Fruit fly (Drosophila melanogaster) whole organism, embryonic: ENCODE results near the gene CG7907.

Source experiments
- B-H1 ChIP-seq: fragments of 200-800 bp; sonication (Bioruptor generic); IDR thresholded peaks from 3 replicates; pipeline ENCODE4 v1.3.6; 2022; ENCODE audit warnings: missing biosample characterization, missing genetic modification characterization
- CG12659 ChIP-seq: fragments of 200-800 bp; sonication (Bioruptor generic); optimal IDR thresholded peaks from 3 replicates; lab custom pipeline; 2017; ENCODE audit warnings: mild to moderate bottlenecking, missing biosample characterization, missing genetic modification reagents, missing genetic modification characterization
- CG4360 ChIP-seq: fragments of 200-800 bp; sonication (Bioruptor generic); IDR thresholded peaks from 2 replicates; pipeline ENCODE4 v1.3.6; 2022; ENCODE audit warnings: missing biosample characterization, missing genetic modification characterization
- CG7839 ChIP-seq: fragments of 200-800 bp; sonication (Bioruptor generic); optimal IDR thresholded peaks from 3 replicates; lab custom pipeline; 2018; ENCODE audit warnings: missing biosample characterization, mild to moderate bottlenecking, missing genetic modification characterization, moderate library complexity
- E2f2 ChIP-seq: fragments of 200-800 bp; sonication (Bioruptor generic); IDR thresholded peaks from 2 replicates; pipeline ENCODE4 v1.3.6; 2022; ENCODE audit warnings: missing biosample characterization, missing genetic modification characterization
- HHEX ChIP-seq: fragments of 200-800 bp; sonication (Bioruptor generic); optimal IDR thresholded peaks from 3 replicates; lab custom pipeline; 2017; ENCODE audit warnings: missing biosample characterization, mild to moderate bottlenecking, missing genetic modification characterization, missing genetic modification reagents
- HLHmδ ChIP-seq: fragments of 200-800 bp; sonication (Bioruptor generic); optimal IDR thresholded peaks from 2 replicates; lab custom pipeline; 2018; ENCODE audit warnings: missing biosample characterization, mild to moderate bottlenecking, missing genetic modification characterization, moderate library complexity
- Stat92E ChIP-seq, 3 experiments: fragments of >200 bp in 2 of 3; fragments of 200-800 bp in 1 of 3; sonication (Bioruptor generic) in 1 of 3; optimal IDR thresholded peaks; 2 replicates each; lab custom pipeline; 2017 to 2019; ENCODE audit warnings: missing biosample characterization in 3 of 3, missing genetic modification characterization in 3 of 3, mild to moderate bottlenecking in 1 of 3, moderate library complexity in 1 of 3
- Usf ChIP-seq: fragments of 200-800 bp; sonication (Bioruptor generic); optimal IDR thresholded peaks from 2 replicates; lab custom pipeline; 2017; ENCODE audit warnings: missing genotype, missing biosample characterization, missing genetic modification characterization
- ac ChIP-seq: fragments of 200-800 bp; sonication (Bioruptor generic); optimal IDR thresholded peaks from 3 replicates; lab custom pipeline; 2017; ENCODE audit warnings: missing biosample characterization, mild to moderate bottlenecking, missing genetic modification characterization
- row ChIP-seq: fragments of 200-800 bp; sonication (Bioruptor generic); IDR thresholded peaks from 3 replicates; pipeline ENCODE4 v1.3.6; 2022; ENCODE audit warnings: missing biosample characterization, missing genetic modification characterization
- scrt ChIP-seq: fragments of 200-800 bp; sonication (Bioruptor generic); optimal IDR thresholded peaks from 2 replicates; lab custom pipeline; 2018; ENCODE audit warnings: missing biosample characterization, mild to moderate bottlenecking, missing genetic modification characterization, moderate library complexity

DNA sequence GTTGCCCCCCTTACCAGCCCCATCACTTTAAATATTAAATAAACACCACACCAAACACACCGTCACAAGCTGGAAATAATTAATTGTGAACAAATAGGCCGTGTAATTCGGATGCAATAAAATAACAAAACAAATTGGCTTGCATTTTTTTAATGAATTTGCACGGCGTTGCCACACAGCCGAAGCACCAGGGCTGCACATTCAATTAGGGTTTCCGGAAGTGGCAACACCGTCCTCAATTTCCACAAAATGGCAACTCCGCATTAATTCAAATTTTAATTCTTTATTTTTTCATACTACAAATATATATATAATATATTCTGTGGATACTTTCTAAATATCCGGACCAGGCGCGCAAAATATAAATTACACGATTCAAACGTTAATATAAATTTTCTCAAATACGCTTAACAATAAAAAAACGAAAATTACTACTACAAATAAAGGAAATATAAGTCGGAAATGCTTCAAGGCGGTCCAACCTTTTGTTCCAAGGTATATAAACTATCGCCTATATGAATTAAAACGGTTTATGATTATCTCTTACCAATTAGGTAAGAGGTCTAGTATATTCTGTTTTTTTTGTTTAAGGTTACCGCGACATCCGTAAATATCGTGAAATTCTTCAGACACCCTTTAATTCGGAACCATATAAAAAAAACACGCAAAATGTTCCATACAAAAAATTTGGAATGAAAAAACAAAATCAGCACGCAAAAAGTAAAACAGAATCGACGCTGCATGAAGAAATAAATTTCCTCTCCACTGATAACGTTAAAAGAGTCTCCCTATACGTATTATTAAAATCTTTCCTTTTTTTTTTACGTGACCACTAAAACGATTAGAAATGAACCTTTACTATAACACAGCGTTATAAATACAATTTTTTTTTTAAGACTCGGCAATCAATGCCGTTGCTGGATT, 29.9 kb upstream of the CG7907 start:
- no peak for TF ChIP-seq HLHmδ
- TF ChIP-seq row (GFP tag; lab: Robert Waterston, UW): peak; percentile 61; the same call in 2 of the 3 replicates
- no peak for TF ChIP-seq ac (GFP tag; lab: Kevin White, UChicago)
- TF ChIP-seq Stat92E (GFP tag; optimal IDR thresholded peaks at IDR 0.05; lab: Kevin White, UChicago): no peak
- TF ChIP-seq CG7839 (tag; lab: Kevin White, UChicago): no peak
- peak; percentile 73 for TF ChIP-seq CG12659 (GFP tag; lab: Kevin White, UChicago)
- peak; percentile 7 for TF ChIP-seq HHEX
- peak; percentile 85 for TF ChIP-seq E2f2
- no peak for TF ChIP-seq B-H1 (GFP tag; lab: Robert Waterston, UW)
- no peak for TF ChIP-seq Usf (GFP tag; lab: Kevin White, UChicago)
- TF ChIP-seq scrt (GFP tag; lab: Kevin White, UChicago): no peak
- TF ChIP-seq CG4360: no peak
